Worm (Caenorhabditis elegans) whole organism, young adult: ENCODE measurements around the gene C30G7.4.

Experiments
- B0035.1 ChIP-seq: sonication (generic microtip); optimal IDR thresholded peaks from 2 replicates; lab custom pipeline; 2016; ENCODE audit warnings: missing genetic modification characterization, mild to moderate bottlenecking, missing compliant biosample characterization, missing genotype, missing genetic modification reagents
- B0336.3 ChIP-seq: fragments of 200-800 bp; sonication (Bioruptor generic); IDR thresholded peaks from 2 replicates; pipeline ENCODE4 v1.3.6; 2022; ENCODE audit warnings: missing genetic modification characterization, missing compliant biosample characterization
- C17E4.6 ChIP-seq: fragments of 200-800 bp; sonication (Bioruptor generic); IDR thresholded peaks from 2 replicates; pipeline ENCODE4 v1.3.6; 2022; ENCODE audit warnings: missing genetic modification reagents, missing genetic modification characterization, missing compliant biosample characterization
- F10E7.11 ChIP-seq: sonication (generic microtip); optimal IDR thresholded peaks from 2 replicates; lab custom pipeline; 2017; ENCODE audit warnings: mild to moderate bottlenecking, missing genetic modification characterization, moderate library complexity, missing compliant biosample characterization
- F33H1.4 ChIP-seq: fragments of 200-800 bp; sonication (Bioruptor generic); IDR thresholded peaks from 2 replicates; pipeline ENCODE4 v1.3.6; 2022; ENCODE audit warnings: missing genetic modification reagents, missing genetic modification characterization, missing compliant biosample characterization
- F37B4.10 ChIP-seq: fragments of 200-800 bp; sonication (Bioruptor generic); IDR thresholded peaks from 2 replicates; pipeline ENCODE4 v1.3.6; 2022; ENCODE audit warnings: missing genetic modification characterization, missing compliant biosample characterization
- F39B2.1 ChIP-seq: fragments of 200-800 bp; sonication (Bioruptor generic); IDR thresholded peaks from 2 replicates; pipeline ENCODE4 v1.3.6; 2022; ENCODE audit warnings: missing genetic modification reagents, missing genetic modification characterization, missing compliant biosample characterization
- F49E8.2 ChIP-seq: sonication (generic microtip); optimal IDR thresholded peaks from 3 replicates; lab custom pipeline; 2017; ENCODE audit warnings: missing genetic modification characterization, mild to moderate bottlenecking, missing compliant biosample characterization, antibody characterized with exemption, moderate library complexity; ENCODE audit not compliant: insufficient read depth
- F57A8.1 ChIP-seq: fragments of 200-800 bp; sonication (Bioruptor generic); optimal IDR thresholded peaks from 2 replicates; lab custom pipeline; 2018; ENCODE audit warnings: mild to moderate bottlenecking, missing genetic modification characterization, moderate library complexity, missing compliant biosample characterization
- F57C9.4 ChIP-seq: sonication (generic microtip); optimal IDR thresholded peaks from 2 replicates; lab custom pipeline; 2017; ENCODE audit warnings: mild to moderate bottlenecking, missing genetic modification characterization, missing compliant biosample characterization
- T26A5.8 ChIP-seq: sonication (generic microtip); optimal IDR thresholded peaks from 2 replicates; lab custom pipeline; 2016; ENCODE audit warnings: missing genetic modification characterization, missing compliant biosample characterization
- Y67H2A.10 ChIP-seq: fragments of 200-800 bp; sonication (Bioruptor generic); conservative IDR thresholded peaks from 2 replicates; pipeline ENCODE4 v1.3.6; 2022; ENCODE audit warnings: missing genetic modification reagents, missing genetic modification characterization, missing compliant biosample characterization
- Y79H2A.3 ChIP-seq: fragments of 200-800 bp; sonication (Bioruptor generic); conservative IDR thresholded peaks from 2 replicates; pipeline ENCODE4 v1.3.6; 2022; ENCODE audit warnings: missing genetic modification reagents, missing genetic modification characterization, missing compliant biosample characterization
- aptf-2 ChIP-seq: fragments of 200-800 bp; sonication (Bioruptor generic); conservative IDR thresholded peaks from 2 replicates; pipeline ENCODE4 v1.3.6; 2022; ENCODE audit warnings: missing genetic modification reagents, missing genetic modification characterization, missing compliant biosample characterization
- atf-7 ChIP-seq: sonication (generic microtip); optimal IDR thresholded peaks from 2 replicates; lab custom pipeline; 2017; ENCODE audit warnings: mild to moderate bottlenecking, missing genetic modification characterization, missing compliant biosample characterization
- attf-5 ChIP-seq: fragments of 200-800 bp; sonication (Bioruptor generic); optimal IDR thresholded peaks from 2 replicates; lab custom pipeline; 2018; ENCODE audit warnings: mild to moderate bottlenecking, missing genetic modification characterization, missing compliant biosample characterization
- bed-1 ChIP-seq: fragments of 200-800 bp; sonication (Bioruptor generic); IDR thresholded peaks from 2 replicates; pipeline ENCODE4 v1.3.6; 2022; ENCODE audit warnings: missing genetic modification reagents, missing genetic modification characterization, missing compliant biosample characterization
- ceh-100 ChIP-seq: fragments of 200-800 bp; sonication (Bioruptor generic); IDR thresholded peaks from 2 replicates; pipeline ENCODE4 v1.3.6; 2022; ENCODE audit warnings: missing genetic modification reagents, missing genetic modification characterization, missing compliant biosample characterization
- dox-1 ChIP-seq: fragments of 200-800 bp; sonication (Bioruptor generic); IDR thresholded peaks from 2 replicates; pipeline ENCODE4 v1.3.6; 2022; ENCODE audit warnings: missing genetic modification reagents, missing genetic modification characterization, missing compliant biosample characterization
- fkh-3 ChIP-seq: sonication (generic microtip); optimal IDR thresholded peaks from 2 replicates; lab custom pipeline; 2016; ENCODE audit warnings: mild to moderate bottlenecking, missing genetic modification characterization, missing compliant biosample characterization
- him-1 ChIP-seq: sonication (generic microtip); optimal IDR thresholded peaks from 2 replicates; lab custom pipeline; 2016; ENCODE audit warnings: missing genotype, missing genetic modification reagents, missing genetic modification characterization, missing compliant biosample characterization
- hrde-1 ChIP-seq: sonication (generic microtip); optimal IDR thresholded peaks from 2 replicates; lab custom pipeline; 2016; ENCODE audit warnings: missing genetic modification characterization, mild to moderate bottlenecking, missing compliant biosample characterization, moderate library complexity, missing genotype, missing genetic modification reagents, borderline replicate concordance
- hsf-1 ChIP-seq: fragments of 200-800 bp; sonication (Bioruptor generic); IDR thresholded peaks from 2 replicates; pipeline ENCODE4 v1.3.6; 2022; ENCODE audit warnings: missing genetic modification reagents, missing genetic modification characterization, missing compliant biosample characterization
- let-526 ChIP-seq: fragments of 200-800 bp; sonication (Bioruptor generic); IDR thresholded peaks from 2 replicates; pipeline ENCODE4 v1.3.6; 2022; ENCODE audit warnings: missing genetic modification reagents, missing genetic modification characterization, missing compliant biosample characterization
- lin-40 ChIP-seq: sonication (generic microtip); optimal IDR thresholded peaks from 2 replicates; lab custom pipeline; 2016; ENCODE audit warnings: missing genetic modification characterization, mild to moderate bottlenecking, missing compliant biosample characterization, missing genotype, missing genetic modification reagents
- lin-54 ChIP-seq: fragments of 200-800 bp; sonication (Bioruptor generic); optimal IDR thresholded peaks from 2 replicates; lab custom pipeline; 2018; ENCODE audit warnings: mild to moderate bottlenecking, missing genetic modification characterization, missing compliant biosample characterization
- lsl-1 ChIP-seq: fragments of 200-800 bp; sonication (Bioruptor generic); optimal IDR thresholded peaks from 2 replicates; lab custom pipeline; 2018; ENCODE audit warnings: mild to moderate bottlenecking, missing genetic modification characterization, moderate library complexity, missing compliant biosample characterization
- nfyb-1 ChIP-seq: fragments of 200-800 bp; sonication (Bioruptor generic); IDR thresholded peaks from 2 replicates; pipeline ENCODE4 v1.3.6; 2022; ENCODE audit warnings: missing genetic modification reagents, missing genetic modification characterization, missing compliant biosample characterization
- pha-4 ChIP-seq: fragments of 150-350 bp; sonication (generic microtip); optimal IDR thresholded peaks from 2 replicates; lab custom pipeline; 2014; ENCODE audit warnings: missing biosample characterization, missing genetic modification reagents, missing genetic modification characterization
- sea-2 ChIP-seq: fragments of 200-800 bp; sonication (Bioruptor generic); IDR thresholded peaks from 2 replicates; pipeline ENCODE4 v1.3.6; 2022; ENCODE audit warnings: missing genetic modification characterization, missing compliant biosample characterization
- snpc-1.1 ChIP-seq: sonication (generic microtip); optimal IDR thresholded peaks from 2 replicates; lab custom pipeline; 2017; ENCODE audit warnings: missing genetic modification characterization, mild to moderate bottlenecking, missing compliant biosample characterization, antibody characterized with exemption, moderate library complexity, missing genotype, missing genetic modification reagents; ENCODE audit not compliant: insufficient read depth
- snpc-4 ChIP-seq, 5 experiments: fragments of 150-350 bp in 1 of 5; sonication (generic microtip) in 4 of 5; optimal IDR thresholded peaks; 2 replicates each; lab custom pipeline; 2014 to 2018; ENCODE audit warnings: missing genetic modification characterization in 5 of 5, missing biosample characterization in 3 of 5, antibody characterized with exemption in 2 of 5, mild to moderate bottlenecking in 2 of 5, missing compliant biosample characterization in 2 of 5, missing genotype in 2 of 5, moderate library complexity in 2 of 5, missing genetic modification reagents in 1 of 5
- somi-1 ChIP-seq: fragments of 200-800 bp; sonication (Bioruptor generic); optimal IDR thresholded peaks from 2 replicates; lab custom pipeline; 2018; ENCODE audit warnings: mild to moderate bottlenecking, missing genetic modification characterization, missing compliant biosample characterization
- unc-62 ChIP-seq: fragments of 150-350 bp; optimal IDR thresholded peaks from 2 replicates; lab custom pipeline; 2014; ENCODE audit warnings: missing biosample characterization, missing genetic modification reagents, missing genetic modification characterization
- xnd-1 ChIP-seq: sonication (generic microtip); optimal IDR thresholded peaks from 2 replicates; lab custom pipeline; 2016; ENCODE audit warnings: missing genotype, missing genetic modification reagents, missing genetic modification characterization, missing compliant biosample characterization
- zfh-2 ChIP-seq: fragments of 200-800 bp; sonication (Bioruptor generic); conservative IDR thresholded peaks from 2 replicates; pipeline ENCODE4 v1.3.6; 2022; ENCODE audit warnings: missing genetic modification reagents, missing genetic modification characterization, missing compliant biosample characterization
- ztf-26 ChIP-seq: sonication (generic microtip); optimal IDR thresholded peaks from 2 replicates; lab custom pipeline; 2017; ENCODE audit warnings: missing genetic modification characterization, missing compliant biosample characterization

Gene C30G7.4

ce11 chrV:14979937-14980336 is 33.0 kb upstream of the C30G7.4 start, which contains the start of gene xbx-1:
Gene xbx-1, plus strand, starts transcription at chrV:14980237.
- TF ChIP-seq unc-62 (no peak), F33H1.4 (no peak), xnd-1 (tag; lab: Kevin White, UChicago) (no peak), nfyb-1 (no peak), zfh-2 (GFP tag; lab: Robert Waterston, UW) (no peak), aptf-2 (no peak), somi-1 (GFP tag; lab: Kevin White, UChicago) (no peak)

DNA sequence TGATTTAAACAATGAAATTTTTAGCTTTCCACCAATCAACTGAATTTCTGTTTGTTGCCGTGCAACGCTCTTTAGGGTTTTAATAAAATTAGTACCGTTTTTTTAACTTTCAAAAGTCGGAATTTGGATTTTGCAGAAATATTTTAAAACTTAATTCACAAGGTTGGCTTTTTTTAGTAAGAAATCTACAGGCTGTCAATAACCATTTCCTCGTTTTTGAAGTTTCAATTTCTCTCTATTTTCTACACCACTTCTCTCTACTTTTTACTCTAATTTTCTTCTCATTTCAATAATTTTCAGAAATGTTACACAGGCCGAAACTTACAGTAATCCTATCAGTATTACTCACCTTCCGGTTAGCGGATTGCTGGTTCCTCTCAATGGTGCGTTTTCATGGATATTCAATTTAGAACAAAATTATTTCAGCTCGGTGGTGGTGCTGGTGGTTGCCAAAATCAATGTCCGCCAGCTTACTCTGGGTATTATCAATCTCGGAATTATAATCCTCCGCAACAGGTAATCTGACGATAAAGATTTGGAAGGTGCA is 31.4 kb upstream of the C30G7.4 start, which contains the start of the genes grd-12 and F02D8.1:
Gene grd-12, plus strand, starts transcription at position 301 of the 547 bp plus-strand sequence.
Gene F02D8.1, minus strand, starts transcription at position 497 of the 547 bp plus-strand sequence.
- TF ChIP-seq fkh-3 (no peak), zfh-2 (GFP tag; lab: Robert Waterston, UW) (no peak)
- TF ChIP-seq, all 124 proteins: peak for 0

- no peak for TF ChIP-seq lsl-1 (GFP tag; lab: Kevin White, UChicago)
- TF ChIP-seq lin-54 (GFP tag; lab: Kevin White, UChicago), result no peak
- no peak for TF ChIP-seq Y67H2A.10 (GFP tag; lab: Robert Waterston, UW)
- TF ChIP-seq F37B4.10, result no peak
- no peak for TF ChIP-seq F39B2.1 (GFP tag; lab: Robert Waterston, UW)
- no peak for TF ChIP-seq F57A8.1 (GFP tag; lab: Kevin White, UChicago)
- TF ChIP-seq ztf-26 (tag; lab: Kevin White, UChicago), result no peak
- no peak for TF ChIP-seq C17E4.6 (GFP tag; lab: Robert Waterston, UW)
- TF ChIP-seq F49E8.2 (tag; lab: Kevin White, UChicago), result no peak
- no peak for TF ChIP-seq B0336.3 (GFP tag; lab: Robert Waterston, UW)
- TF ChIP-seq T26A5.8 (tag; lab: Kevin White, UChicago), result no peak
- TF ChIP-seq ceh-100, result no peak
- no peak for TF ChIP-seq snpc-1.1 (tag; lab: Kevin White, UChicago)
- no peak for TF ChIP-seq dox-1
These were observed 24.2 kb upstream of the C30G7.4 start, which contains the start of gene nlp-59 for ce11 chrV:14971136-14971535. Gene nlp-59, plus strand, starts transcription at chrV:14971436.

- TF ChIP-seq atf-7, result no peak
- no peak for TF ChIP-seq F10E7.11 (tag; lab: Kevin White, UChicago)
- no peak for TF ChIP-seq him-1 (tag; lab: Kevin White, UChicago)
- no peak for TF ChIP-seq F57C9.4
- TF ChIP-seq let-526 (GFP tag; lab: Robert Waterston, UW), result no peak
- TF ChIP-seq attf-5, result no peak
- TF ChIP-seq F39B2.1 (GFP tag; lab: Robert Waterston, UW), result no peak
- TF ChIP-seq snpc-4 (GFP tag; optimal IDR thresholded peaks at IDR 0.05; lab: Kevin White, UChicago), result no peak
- no peak for TF ChIP-seq snpc-4 (tag; optimal IDR thresholded peaks at IDR 0.05; lab: Kevin White, UChicago)
- no peak for TF ChIP-seq hsf-1
- TF ChIP-seq lin-40, result no peak
- no peak for TF ChIP-seq sea-2 (GFP tag; lab: Robert Waterston, UW)
- TF ChIP-seq B0035.1, result no peak
- no peak for TF ChIP-seq Y67H2A.10 (GFP tag; lab: Robert Waterston, UW)
- TF ChIP-seq Y79H2A.3 (GFP tag; lab: Robert Waterston, UW), result no peak
- TF ChIP-seq bed-1 (GFP tag; lab: Robert Waterston, UW), result no peak
- no peak for TF ChIP-seq hrde-1 (tag; lab: Kevin White, UChicago)
- TF ChIP-seq pha-4, result no peak
These were observed 8.8 kb upstream of the C30G7.4 start, which contains the start of gene F02D8.9 for ce11 chrV:14955676-14956075. Gene F02D8.9, minus strand, starts transcription at chrV:14955776.
